Worm (Caenorhabditis elegans) whole organism, L2 larva: ENCODE measurements around the gene ZC196.2.

ENCODE experiments used
- C34F6.9 ChIP-seq: fragments of 150-350 bp; optimal IDR thresholded peaks from 2 replicates; lab custom pipeline; 2014; ENCODE audit warnings: missing biosample characterization, missing genetic modification characterization
- F13H6.1 ChIP-seq: sonication (generic microtip); optimal IDR thresholded peaks from 2 replicates; lab custom pipeline; 2016; ENCODE audit warnings: missing genetic modification characterization, missing compliant biosample characterization
- R02D3.7 ChIP-seq: fragments of 150-350 bp; optimal IDR thresholded peaks from 2 replicates; lab custom pipeline; 2014; ENCODE audit warnings: missing biosample characterization, missing genetic modification characterization
- Y55F3AM.14 ChIP-seq: fragments of 200-800 bp; sonication (Bioruptor generic); optimal IDR thresholded peaks from 2 replicates; lab custom pipeline; 2018; ENCODE audit warnings: mild to moderate bottlenecking, missing genetic modification characterization, missing compliant biosample characterization
- ZK546.5 ChIP-seq: sonication (generic microtip); optimal IDR thresholded peaks from 2 replicates; lab custom pipeline; 2017; ENCODE audit warnings: missing biosample characterization, missing genetic modification characterization
- alr-1 ChIP-seq: fragments of 150-350 bp; optimal IDR thresholded peaks from 2 replicates; lab custom pipeline; 2014; ENCODE audit warnings: missing biosample characterization, missing genetic modification characterization
- ama-1 ChIP-seq: fragments of 150-350 bp; optimal IDR thresholded peaks from 2 replicates; lab custom pipeline; 2018; ENCODE audit warnings: inconsistent platforms
- blmp-1 ChIP-seq: sonication (generic microtip); optimal IDR thresholded peaks from 2 replicates; lab custom pipeline; 2017; ENCODE audit warnings: missing genetic modification characterization, mild to moderate bottlenecking, missing compliant biosample characterization, antibody characterized with exemption, moderate library complexity; ENCODE audit not compliant: insufficient read depth
- ceh-16 ChIP-seq: fragments of 150-350 bp; optimal IDR thresholded peaks from 2 replicates; lab custom pipeline; 2014; ENCODE audit warnings: missing biosample characterization, missing genetic modification characterization
- ceh-82 ChIP-seq: fragments of 150-350 bp; optimal IDR thresholded peaks from 2 replicates; lab custom pipeline; 2014; ENCODE audit warnings: missing biosample characterization, missing genetic modification characterization
- crh-2 ChIP-seq: sonication (generic microtip); optimal IDR thresholded peaks from 2 replicates; lab custom pipeline; 2017; ENCODE audit warnings: missing biosample characterization, missing genetic modification characterization
- dmd-4 ChIP-seq: sonication (generic microtip); optimal IDR thresholded peaks from 2 replicates; lab custom pipeline; 2017; ENCODE audit warnings: missing biosample characterization, missing genetic modification characterization
- elt-1 ChIP-seq: fragments of 150-350 bp; optimal IDR thresholded peaks from 2 replicates; lab custom pipeline; 2014; ENCODE audit warnings: missing biosample characterization, missing genetic modification characterization
- elt-3 ChIP-seq: sonication (generic microtip); optimal IDR thresholded peaks from 2 replicates; lab custom pipeline; 2017; ENCODE audit warnings: missing biosample characterization, missing genetic modification characterization
- fos-1 ChIP-seq: fragments of 150-350 bp; optimal IDR thresholded peaks from 2 replicates; lab custom pipeline; 2014; ENCODE audit warnings: missing biosample characterization, missing genetic modification characterization
- gmeb-1 ChIP-seq: fragments of 150-350 bp; optimal IDR thresholded peaks from 2 replicates; lab custom pipeline; 2014; ENCODE audit warnings: missing biosample characterization, missing genetic modification characterization
- lin-11 ChIP-seq: fragments of 150-350 bp; sonication (generic microtip); optimal IDR thresholded peaks from 2 replicates; lab custom pipeline; 2014; ENCODE audit warnings: missing biosample characterization, missing genetic modification characterization, inconsistent platforms, mixed read lengths
- lsy-2 ChIP-seq, 2 experiments: fragments of 150-350 bp in 1 of 2; sonication (generic microtip) in 1 of 2; optimal IDR thresholded peaks; 2 replicates each; lab custom pipeline; 2014 to 2017; ENCODE audit warnings: missing biosample characterization in 2 of 2, missing genetic modification characterization in 2 of 2
- mab-5 ChIP-seq: fragments of 150-350 bp; optimal IDR thresholded peaks from 2 replicates; lab custom pipeline; 2014; ENCODE audit warnings: missing biosample characterization, missing genetic modification characterization
- mdl-1 ChIP-seq, 2 experiments: fragments of 150-350 bp in 1 of 2; sonication (generic microtip) in 1 of 2; optimal IDR thresholded peaks; 2 replicates each; lab custom pipeline; 2017; ENCODE audit warnings: missing biosample characterization in 2 of 2, missing genetic modification characterization in 2 of 2
- nhr-11 ChIP-seq: fragments of 150-350 bp; optimal IDR thresholded peaks from 2 replicates; lab custom pipeline; 2014; ENCODE audit warnings: missing biosample characterization, missing genetic modification characterization
- nhr-12 ChIP-seq: fragments of 150-350 bp; optimal IDR thresholded peaks from 2 replicates; lab custom pipeline; 2014; ENCODE audit warnings: missing biosample characterization, missing genetic modification characterization
- nhr-129 ChIP-seq: fragments of 150-350 bp; optimal IDR thresholded peaks from 2 replicates; lab custom pipeline; 2014; ENCODE audit warnings: missing biosample characterization, missing genetic modification characterization
- nhr-21 ChIP-seq: fragments of 150-350 bp; optimal IDR thresholded peaks from 2 replicates; lab custom pipeline; 2014; ENCODE audit warnings: missing biosample characterization, missing genetic modification characterization
- nhr-23 ChIP-seq: fragments of 150-350 bp; optimal IDR thresholded peaks from 2 replicates; lab custom pipeline; 2014; ENCODE audit warnings: missing biosample characterization, missing genetic modification reagents, missing genetic modification characterization
- nhr-237 ChIP-seq: fragments of 150-350 bp; optimal IDR thresholded peaks from 2 replicates; lab custom pipeline; 2014; ENCODE audit warnings: missing biosample characterization, missing genetic modification characterization
- nhr-6 ChIP-seq: fragments of 150-350 bp; optimal IDR thresholded peaks from 2 replicates; lab custom pipeline; 2014; ENCODE audit warnings: missing biosample characterization, missing genetic modification characterization
- nhr-77 ChIP-seq: fragments of 150-350 bp; optimal IDR thresholded peaks from 2 replicates; lab custom pipeline; 2014; ENCODE audit warnings: missing biosample characterization, missing genetic modification characterization
- sem-4 ChIP-seq: fragments of 150-350 bp; optimal IDR thresholded peaks from 2 replicates; lab custom pipeline; 2014; ENCODE audit warnings: missing biosample characterization, missing genetic modification reagents, missing genetic modification characterization
- skn-1 ChIP-seq: sonication (generic microtip); optimal IDR thresholded peaks from 2 replicates; lab custom pipeline; 2017; ENCODE audit warnings: missing biosample characterization, missing genetic modification characterization
- sma-3 ChIP-seq: sonication (generic microtip); optimal IDR thresholded peaks from 2 replicates; lab custom pipeline; 2016; ENCODE audit warnings: missing genetic modification reagents, missing genetic modification characterization, missing compliant biosample characterization
- sma-9 ChIP-seq, 2 experiments: fragments of 150-350 bp in 1 of 2; sonication (generic microtip) in 1 of 2; optimal IDR thresholded peaks; 2 replicates each; lab custom pipeline; 2014 to 2016; ENCODE audit warnings: missing genetic modification characterization in 2 of 2, mild to moderate bottlenecking in 1 of 2, missing biosample characterization in 1 of 2, missing compliant biosample characterization in 1 of 2, missing genetic modification reagents in 1 of 2, moderate library complexity in 1 of 2
- snpc-4 ChIP-seq: fragments of 150-350 bp; optimal IDR thresholded peaks from 2 replicates; lab custom pipeline; 2014; ENCODE audit warnings: missing biosample characterization, missing genetic modification characterization
- unc-39 ChIP-seq: fragments of 150-350 bp; optimal IDR thresholded peaks from 2 replicates; lab custom pipeline; 2014; ENCODE audit warnings: missing biosample characterization, missing genetic modification characterization
- zag-1 ChIP-seq: fragments of 150-350 bp; optimal IDR thresholded peaks from 2 replicates; lab custom pipeline; 2014; ENCODE audit warnings: missing biosample characterization, missing genetic modification characterization
- ztf-1 ChIP-seq: fragments of 200-800 bp; sonication (Bioruptor generic); conservative IDR thresholded peaks from 2 replicates; pipeline ENCODE4 v1.3.6; 2022; ENCODE audit warnings: missing genetic modification characterization, missing compliant biosample characterization
- ztf-11 ChIP-seq: sonication (generic microtip); optimal IDR thresholded peaks from 2 replicates; lab custom pipeline; 2017; ENCODE audit warnings: missing biosample characterization, missing genetic modification characterization
- ztf-4 ChIP-seq: fragments of 150-350 bp; optimal IDR thresholded peaks from 2 replicates; lab custom pipeline; 2014; ENCODE audit warnings: missing biosample characterization, missing genetic modification characterization

ZC196.2 gene

DNA sequence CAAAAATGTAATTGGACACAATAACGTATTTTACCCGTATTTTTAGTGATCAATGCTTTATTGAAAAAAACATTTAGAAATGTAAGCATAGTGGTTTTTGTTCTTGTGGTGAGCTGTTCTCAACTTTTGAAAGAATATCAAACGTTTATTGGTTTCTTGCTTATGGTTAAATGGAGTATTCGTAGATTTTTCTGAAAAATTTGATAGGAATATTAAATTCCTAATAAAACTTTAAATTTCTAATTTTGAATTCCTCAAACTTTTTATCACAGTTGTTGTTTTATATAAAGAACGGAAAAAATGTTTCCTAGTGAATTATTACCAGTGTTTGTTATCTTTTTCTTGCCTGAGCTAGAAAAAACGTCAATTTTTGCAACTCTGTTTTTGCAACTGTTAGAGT lies 14.2 kb downstream of the ZC196.2 start, which contains the start of gene B0507.5:
B0507.5 (plus strand) TSS at position 301 of the 400 bp plus-strand sequence.
- TF ChIP-seq nhr-129 (tag; lab: Kevin White, UChicago) (no peak), unc-39 (tag; lab: Kevin White, UChicago) (no peak), Y55F3AM.14 (GFP tag; lab: Kevin White, UChicago) (no peak)

DNA sequence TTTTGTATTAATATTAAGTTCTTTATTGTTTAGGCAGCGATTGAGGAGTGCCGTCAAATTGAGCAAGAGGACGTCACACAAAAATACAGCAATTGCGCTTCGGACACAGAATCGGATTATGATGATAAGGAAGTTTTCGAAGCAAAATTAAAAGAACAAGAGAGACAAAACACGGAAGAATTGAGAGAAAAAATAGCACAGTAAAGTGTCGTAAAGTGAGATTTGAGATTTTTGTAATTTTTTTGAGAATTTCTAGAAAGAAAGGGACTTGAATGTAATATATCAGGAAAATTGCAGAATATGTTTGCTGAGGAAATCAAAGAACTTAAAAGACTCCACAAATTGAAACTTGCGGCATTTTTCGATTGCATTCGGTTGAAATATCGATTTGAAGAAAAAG lies 15.4 kb downstream of the ZC196.2 start, which contains the start of gene B0507.4:
B0507.4 (plus strand) TSS at position 301 of the 400 bp plus-strand sequence.
- no peak for TF ChIP-seq F13H6.1
- no peak for TF ChIP-seq ztf-4 (tag; lab: Kevin White, UChicago)
- TF ChIP-seq lin-11 (tag; lab: Kevin White, UChicago), result no peak
- TF ChIP-seq R02D3.7, result no peak
- TF ChIP-seq dmd-4 (tag; lab: Kevin White, UChicago), result no peak
- TF ChIP-seq sem-4 (tag; lab: Kevin White, UChicago), result no peak
- TF ChIP-seq sma-9 (GFP tag; optimal IDR thresholded peaks at IDR 0.05; lab: Kevin White, UChicago), result no peak
- no peak for TF ChIP-seq sma-9 (tag; optimal IDR thresholded peaks at IDR 0.05; lab: Kevin White, UChicago)
- TF ChIP-seq nhr-23, result no peak
- TF ChIP-seq elt-3, result no peak
- TF ChIP-seq snpc-4 (tag; lab: Kevin White, UChicago), result no peak
- TF ChIP-seq unc-39 (tag; lab: Kevin White, UChicago), result no peak
- no peak for TF ChIP-seq sma-3 (GFP tag; lab: Kevin White, UChicago)
- TF ChIP-seq ztf-1 (GFP tag; lab: Robert Waterston, UW), result no peak
- no peak for TF ChIP-seq ztf-11
- no peak for TF ChIP-seq lsy-2 (tag; optimal IDR thresholded peaks at IDR 0.05; lab: Kevin White, UChicago)
- no peak for TF ChIP-seq C34F6.9
- TF ChIP-seq nhr-129 (tag; lab: Kevin White, UChicago), result no peak
- TF ChIP-seq elt-1 (tag; lab: Kevin White, UChicago), result no peak
- TF ChIP-seq skn-1 (tag; lab: Kevin White, UChicago), result no peak
- no peak for TF ChIP-seq ama-1 (lab: Kevin White, UChicago)

DNA sequence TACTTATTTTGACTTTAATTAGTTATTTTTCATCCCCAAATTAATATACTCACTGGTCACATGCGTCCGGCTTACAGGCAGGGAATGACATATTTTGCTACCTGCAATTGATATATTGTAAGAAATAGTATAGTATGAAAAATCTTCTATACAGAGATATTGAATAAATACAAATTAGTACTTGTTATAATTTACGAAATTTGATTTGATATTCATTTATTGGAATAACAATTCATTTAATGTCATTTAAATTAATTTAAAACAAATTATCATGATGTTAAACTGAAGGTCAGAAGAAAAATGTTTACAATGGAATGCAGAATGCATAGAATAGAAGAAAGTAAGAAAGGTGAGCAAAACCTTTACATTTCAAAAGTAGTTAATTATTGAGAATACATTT lies 19.4 kb downstream of the ZC196.2 start, which contains the start of gene B0507.7:
B0507.7 (minus strand) TSS at position 101 of the 400 bp plus-strand sequence.
- no peak for TF ChIP-seq alr-1 (tag; lab: Kevin White, UChicago)
- no peak for TF ChIP-seq nhr-11
- no peak for TF ChIP-seq ztf-11
- no peak for TF ChIP-seq Y55F3AM.14 (GFP tag; lab: Kevin White, UChicago)
- TF ChIP-seq ztf-1 (GFP tag; lab: Robert Waterston, UW), result no peak
- no peak for TF ChIP-seq R02D3.7
- no peak for TF ChIP-seq F13H6.1
- no peak for TF ChIP-seq sma-9 (GFP tag; optimal IDR thresholded peaks at IDR 0.05; lab: Kevin White, UChicago)
- TF ChIP-seq sma-9 (tag; optimal IDR thresholded peaks at IDR 0.05; lab: Kevin White, UChicago), result no peak
- TF ChIP-seq sem-4 (tag; lab: Kevin White, UChicago), result no peak
- TF ChIP-seq nhr-77 (tag; lab: Kevin White, UChicago), result no peak

DNA sequence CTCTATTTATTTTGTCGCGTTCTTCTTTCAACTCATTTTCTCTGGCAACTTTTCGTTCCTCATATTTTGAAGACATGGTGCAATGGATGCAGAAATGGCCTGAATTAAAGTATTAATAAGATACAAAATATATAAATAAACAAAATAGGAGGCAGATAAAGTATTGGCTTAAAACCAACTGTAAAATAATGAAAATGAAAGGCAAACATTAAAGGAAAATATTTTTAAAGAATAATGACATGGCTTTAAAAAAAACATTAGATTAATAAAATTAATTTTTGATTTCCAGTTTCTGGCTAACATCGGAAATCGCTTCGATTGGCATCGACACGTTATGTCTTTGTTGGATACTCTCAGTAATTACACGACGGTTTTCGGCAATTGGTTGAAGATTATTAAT lies 21.2 kb downstream of the ZC196.2 start, which contains the start of gene ddn-1:
ddn-1 (minus strand) TSS at position 101 of the 400 bp plus-strand sequence.
- TF ChIP-seq lsy-2 (tag; optimal IDR thresholded peaks at IDR 0.05; lab: Kevin White, UChicago) (no peak), mab-5 (tag; lab: Kevin White, UChicago) (no peak), dmd-4 (tag; lab: Kevin White, UChicago) (no peak), zag-1 (tag; lab: Kevin White, UChicago) (no peak), nhr-21 (tag; lab: Kevin White, UChicago) (no peak), ztf-11 (no peak), Y55F3AM.14 (GFP tag; lab: Kevin White, UChicago) (no peak), blmp-1 (tag; lab: Kevin White, UChicago) (no peak), fos-1 (tag; lab: Kevin White, UChicago) (no peak), ceh-16 (no peak), nhr-6 (tag; lab: Kevin White, UChicago) (no peak), ZK546.5 (no peak), gmeb-1 (tag; lab: Kevin White, UChicago) (no peak), crh-2 (tag; lab: Kevin White, UChicago) (no peak), sma-3 (GFP tag; lab: Kevin White, UChicago) (no peak), nhr-12 (no peak), mdl-1 (tag; optimal IDR thresholded peaks at IDR 0.05; lab: Kevin White, UChicago) (no peak), nhr-237 (no peak), ceh-82 (tag; lab: Kevin White, UChicago) (no peak)
- TF ChIP-seq, all 48 proteins: peak for 0
